Fruit fly (Drosophila melanogaster) whole organism, embryonic: ENCODE results near the gene Vinc.

Experiments
- ATbp ChIP-seq: fragments of 200-800 bp; sonication (Bioruptor generic); optimal IDR thresholded peaks from 2 replicates; lab custom pipeline; 2017; ENCODE audit warnings: missing biosample characterization, mild to moderate bottlenecking, missing genetic modification characterization, missing genetic modification reagents
- Abd-B ChIP-seq: fragments of 200-800 bp; sonication (Bioruptor generic); optimal IDR thresholded peaks from 2 replicates; lab custom pipeline; 2018; ENCODE audit warnings: missing biosample characterization, mild to moderate bottlenecking, missing genetic modification characterization, moderate library complexity
- Blimp-1 ChIP-seq: fragments of 200-800 bp; sonication (Bioruptor generic); optimal IDR thresholded peaks from 3 replicates; lab custom pipeline; 2018; ENCODE audit warnings: missing biosample characterization, missing genetic modification characterization, mild to moderate bottlenecking, moderate library complexity, missing genetic modification reagents
- Bteb2 ChIP-seq: fragments of 200-800 bp; sonication (Bioruptor generic); optimal IDR thresholded peaks from 2 replicates; lab custom pipeline; 2016; ENCODE audit warnings: missing biosample characterization, missing genetic modification characterization
- CG10654 ChIP-seq: fragments of 200-800 bp; sonication (Bioruptor generic); optimal IDR thresholded peaks from 2 replicates; lab custom pipeline; 2016; ENCODE audit warnings: missing biosample characterization, missing genetic modification characterization
- CG10959 ChIP-seq: fragments of 200-800 bp; sonication (Bioruptor generic); IDR thresholded peaks from 2 replicates; pipeline ENCODE4 v1.3.6; 2022; ENCODE audit warnings: missing biosample characterization, missing genetic modification characterization
- CG10979 ChIP-seq: fragments of 200-800 bp; sonication (Bioruptor generic); optimal IDR thresholded peaks from 2 replicates; lab custom pipeline; 2018; ENCODE audit warnings: missing biosample characterization, mild to moderate bottlenecking, missing genetic modification characterization, moderate library complexity
- CG12071 ChIP-seq: fragments of 200-800 bp; sonication (Bioruptor generic); optimal IDR thresholded peaks from 3 replicates; lab custom pipeline; 2018; ENCODE audit warnings: missing biosample characterization, mild to moderate bottlenecking, missing genetic modification characterization
- CG12391 ChIP-seq: fragments of 200-800 bp; sonication (Bioruptor generic); optimal IDR thresholded peaks from 3 replicates; lab custom pipeline; 2018; ENCODE audit warnings: missing biosample characterization, mild to moderate bottlenecking, missing genetic modification characterization, moderate library complexity
- CG17186 ChIP-seq: fragments of 200-800 bp; sonication (Bioruptor generic); optimal IDR thresholded peaks from 3 replicates; lab custom pipeline; 2017; ENCODE audit warnings: missing biosample characterization, missing genetic modification reagents, missing genetic modification characterization
- CG17912 ChIP-seq: fragments of 200-800 bp; sonication (Bioruptor generic); optimal IDR thresholded peaks from 2 replicates; lab custom pipeline; 2018; ENCODE audit warnings: missing biosample characterization, mild to moderate bottlenecking, missing genetic modification characterization
- CG2678 ChIP-seq: fragments of 200-800 bp; sonication (Bioruptor generic); optimal IDR thresholded peaks from 3 replicates; lab custom pipeline; 2019; ENCODE audit warnings: missing biosample characterization, mild to moderate bottlenecking, missing genetic modification characterization, moderate library complexity
- CG2712 ChIP-seq: fragments of 200-800 bp; optimal IDR thresholded peaks from 3 replicates; lab custom pipeline; 2019; ENCODE audit warnings: missing biosample characterization, mild to moderate bottlenecking, missing genetic modification characterization, moderate library complexity
- CG3995 ChIP-seq: fragments of 200-800 bp; sonication (Bioruptor generic); optimal IDR thresholded peaks from 3 replicates; lab custom pipeline; 2016; ENCODE audit warnings: missing biosample characterization, missing genetic modification characterization
- CG7987 ChIP-seq: fragments of 200-800 bp; sonication (Bioruptor generic); optimal IDR thresholded peaks from 2 replicates; lab custom pipeline; 2018; ENCODE audit warnings: missing biosample characterization, mild to moderate bottlenecking, missing genetic modification characterization, moderate library complexity
- CG8765 ChIP-seq: fragments of 200-800 bp; sonication (Bioruptor generic); IDR thresholded peaks from 2 replicates; pipeline ENCODE4 v1.3.6; 2022; ENCODE audit warnings: missing biosample characterization, missing genetic modification characterization
- CG9609 ChIP-seq: fragments of 200-800 bp; sonication (Bioruptor generic); optimal IDR thresholded peaks from 3 replicates; lab custom pipeline; 2016; ENCODE audit warnings: missing biosample characterization, missing genetic modification characterization
- CHES-1-like ChIP-seq: fragments of 200-800 bp; sonication (Bioruptor generic); optimal IDR thresholded peaks from 2 replicates; lab custom pipeline; 2016; ENCODE audit warnings: missing biosample characterization, missing genetic modification characterization
- CTCF ChIP-seq: fragments of 200-800 bp; sonication (Bioruptor generic); optimal IDR thresholded peaks from 2 replicates; lab custom pipeline; 2017; ENCODE audit warnings: missing biosample characterization, mild to moderate bottlenecking, missing genetic modification characterization, moderate library complexity
- CoRest ChIP-seq: fragments of 200-800 bp; sonication (Bioruptor generic); optimal IDR thresholded peaks from 3 replicates; lab custom pipeline; 2018; ENCODE audit warnings: missing biosample characterization, mild to moderate bottlenecking, missing genetic modification characterization, moderate library complexity
- CrebB ChIP-seq: fragments of 200-800 bp; sonication (Bioruptor generic); optimal IDR thresholded peaks from 3 replicates; lab custom pipeline; 2018; ENCODE audit warnings: missing biosample characterization, mild to moderate bottlenecking, missing genetic modification characterization
- D19B ChIP-seq: fragments of 200-800 bp; sonication (Bioruptor generic); optimal IDR thresholded peaks from 2 replicates; lab custom pipeline; 2017; ENCODE audit warnings: missing biosample characterization, mild to moderate bottlenecking, missing genetic modification characterization
- Dll ChIP-seq: fragments of 200-800 bp; sonication (Bioruptor generic); IDR thresholded peaks from 4 replicates; pipeline ENCODE4 v1.3.6; 2022; ENCODE audit warnings: missing biosample characterization, missing genetic modification characterization; ENCODE audit not compliant: partially characterized antibody
- ERR ChIP-seq: fragments of 200-800 bp; sonication (Bioruptor generic); optimal IDR thresholded peaks from 2 replicates; lab custom pipeline; 2016; ENCODE audit warnings: missing biosample characterization, missing genetic modification characterization
- Fer3 ChIP-seq: fragments of 200-800 bp; sonication (Bioruptor generic); optimal IDR thresholded peaks from 2 replicates; lab custom pipeline; 2018; ENCODE audit warnings: missing biosample characterization, mild to moderate bottlenecking, missing genetic modification characterization, moderate library complexity
- GATAe ChIP-seq: fragments of 200-800 bp; sonication (Bioruptor generic); conservative IDR thresholded peaks from 2 replicates; pipeline ENCODE4 v1.3.6; 2022; ENCODE audit warnings: missing biosample characterization, missing genetic modification characterization
- Gug ChIP-seq: fragments of 200-800 bp; sonication (Bioruptor generic); IDR thresholded peaks from 4 replicates; pipeline ENCODE4 v1.3.6; 2022; ENCODE audit warnings: missing biosample characterization, missing genetic modification characterization
- Jarid2 ChIP-seq: fragments of 200-800 bp; sonication (Bioruptor generic); optimal IDR thresholded peaks from 3 replicates; lab custom pipeline; 2017; ENCODE audit warnings: mild to moderate bottlenecking, missing biosample characterization, missing genetic modification reagents, missing genetic modification characterization
- Nf-YA ChIP-seq: fragments of 200-800 bp; sonication (Bioruptor generic); IDR thresholded peaks from 2 replicates; pipeline ENCODE4 v1.3.6; 2022; ENCODE audit warnings: missing biosample characterization, missing genetic modification characterization
- Oaz ChIP-seq: fragments of 200-800 bp; sonication (Bioruptor generic); IDR thresholded peaks from 2 replicates; pipeline ENCODE4 v1.3.6; 2022; ENCODE audit warnings: missing biosample characterization, missing genetic modification characterization
- Ptx1 ChIP-seq: fragments of 200-800 bp; sonication (Bioruptor generic); IDR thresholded peaks from 2 replicates; pipeline ENCODE4 v1.3.6; 2022; ENCODE audit warnings: missing biosample characterization, missing genetic modification characterization
- Six4 ChIP-seq: fragments of 200-800 bp; sonication (Bioruptor generic); optimal IDR thresholded peaks from 2 replicates; lab custom pipeline; 2016; ENCODE audit warnings: missing biosample characterization, missing genetic modification characterization
- Sox102F ChIP-seq: fragments of 200-800 bp; sonication (Bioruptor generic); optimal IDR thresholded peaks from 2 replicates; lab custom pipeline; 2018; ENCODE audit warnings: missing biosample characterization, mild to moderate bottlenecking, missing genetic modification characterization, moderate library complexity
- Tbp ChIP-seq: fragments of >200 bp; optimal IDR thresholded peaks from 2 replicates; lab custom pipeline; 2018; ENCODE audit warnings: missing biosample characterization, missing genetic modification characterization
- Xrp1 ChIP-seq: fragments of 200-800 bp; sonication (Bioruptor generic); IDR thresholded peaks from 2 replicates; pipeline ENCODE4 v1.3.6; 2022; ENCODE audit warnings: missing biosample characterization, missing genetic modification characterization
- amos ChIP-seq: fragments of 200-800 bp; sonication (Bioruptor generic); IDR thresholded peaks from 2 replicates; pipeline ENCODE4 v1.3.6; 2022; ENCODE audit warnings: missing biosample characterization, missing genetic modification characterization; ENCODE audit not compliant: partially characterized antibody
- bowl ChIP-seq: fragments of 200-800 bp; sonication (Bioruptor generic); IDR thresholded peaks from 2 replicates; pipeline ENCODE4 v1.3.6; 2022; ENCODE audit warnings: missing biosample characterization, missing genetic modification characterization
- cad ChIP-seq: fragments of >200 bp; optimal IDR thresholded peaks from 2 replicates; lab custom pipeline; 2017; ENCODE audit warnings: missing biosample characterization, missing genetic modification characterization
- cwo ChIP-seq: fragments of 200-800 bp; sonication (Bioruptor generic); optimal IDR thresholded peaks from 3 replicates; lab custom pipeline; 2017; ENCODE audit warnings: missing biosample characterization, missing genetic modification characterization, mild to moderate bottlenecking, moderate library complexity, missing genetic modification reagents
- dmrt99B ChIP-seq: fragments of 200-800 bp; sonication (Bioruptor generic); optimal IDR thresholded peaks from 2 replicates; lab custom pipeline; 2018; ENCODE audit warnings: missing biosample characterization, mild to moderate bottlenecking, missing genetic modification characterization, moderate library complexity
- emc ChIP-seq: fragments of 200-800 bp; sonication (Bioruptor generic); optimal IDR thresholded peaks from 2 replicates; lab custom pipeline; 2016; ENCODE audit warnings: missing biosample characterization, missing genetic modification characterization
- eyg ChIP-seq: fragments of 200-800 bp; sonication (Bioruptor generic); optimal IDR thresholded peaks from 3 replicates; lab custom pipeline; 2016; ENCODE audit warnings: missing biosample characterization, missing genetic modification characterization
- lilli ChIP-seq: fragments of 200-800 bp; sonication (Bioruptor generic); optimal IDR thresholded peaks from 3 replicates; lab custom pipeline; 2016; ENCODE audit warnings: missing biosample characterization, missing genetic modification characterization
- psq ChIP-seq: fragments of 200-800 bp; sonication (Bioruptor generic); optimal IDR thresholded peaks from 2 replicates; lab custom pipeline; 2017; ENCODE audit warnings: missing biosample characterization, missing genetic modification characterization
- ranshi ChIP-seq: fragments of 200-800 bp; sonication (Bioruptor generic); IDR thresholded peaks from 2 replicates; pipeline ENCODE4 v1.3.6; 2022; ENCODE audit warnings: missing biosample characterization, missing genetic modification characterization
- ro ChIP-seq: fragments of 200-800 bp; sonication (Bioruptor generic); IDR thresholded peaks from 2 replicates; pipeline ENCODE4 v1.3.6; 2022; ENCODE audit warnings: missing biosample characterization, missing genetic modification characterization
- salm ChIP-seq: fragments of 200-800 bp; sonication (Bioruptor generic); optimal IDR thresholded peaks from 2 replicates; lab custom pipeline; 2018; ENCODE audit warnings: missing biosample characterization, mild to moderate bottlenecking, missing genetic modification characterization
- sens ChIP-seq: fragments of 200-800 bp; sonication (Bioruptor generic); peaks from one replicate; lab custom pipeline; 2016; ENCODE audit warnings: missing biosample characterization, missing genetic modification characterization
- sqz ChIP-seq: fragments of 200-800 bp; sonication (Bioruptor generic); optimal IDR thresholded peaks from 3 replicates; lab custom pipeline; 2018; ENCODE audit warnings: missing biosample characterization, mild to moderate bottlenecking, missing genetic modification characterization
- vfl ChIP-seq: fragments of 200-800 bp; sonication (Bioruptor generic); optimal IDR thresholded peaks from 2 replicates; lab custom pipeline; 2016; ENCODE audit warnings: missing biosample characterization, missing genetic modification characterization
- wdn ChIP-seq: fragments of 200-800 bp; sonication (Bioruptor generic); IDR thresholded peaks from 2 replicates; pipeline ENCODE4 v1.3.6; 2022; ENCODE audit warnings: missing biosample characterization, missing genetic modification characterization
- yki ChIP-seq: fragments of >200 bp; optimal IDR thresholded peaks from 3 replicates; lab custom pipeline; 2018
- z ChIP-seq: fragments of 200-800 bp; sonication (Bioruptor generic); IDR thresholded peaks from 3 replicates; pipeline ENCODE4 v1.3.6; 2022; ENCODE audit warnings: missing biosample characterization, missing genetic modification characterization

Gene Vinc

dm6 chrX:2262511-2262910 lies 40.1 kb upstream of the Vinc start, which contains the start of the genes temp and CG3071 (continued):
- TF ChIP-seq yki (no peak), salm (no peak), ERR (peak; percentile 40), D19B (GFP tag; lab: Kevin White, UChicago) (peak; percentile 38), Blimp-1 (no peak), Ptx1 (GFP tag; lab: Robert Waterston, UW) (peak; percentile 70), Fer3 (tag; lab: Kevin White, UChicago) (peak; percentile 21), amos (GFP tag; lab: Robert Waterston, UW) (no peak), wdn (GFP tag; lab: Robert Waterston, UW) (no peak), dmrt99B (tag; lab: Kevin White, UChicago) (no peak), Oaz (GFP tag; lab: Robert Waterston, UW) (no peak), eyg (GFP tag; lab: Kevin White, UChicago) (no peak), Nf-YA (GFP tag; lab: Robert Waterston, UW) (no peak), cad (GFP tag; lab: Kevin White, UChicago) (no peak), z (GFP tag; lab: Robert Waterston, UW) (no peak), Tbp (GFP tag; lab: Kevin White, UChicago) (peak; percentile 96), Dll (GFP tag; lab: Robert Waterston, UW) (no peak), Bteb2 (peak; percentile 21), CrebB (no peak), CG9609 (GFP tag; lab: Kevin White, UChicago) (peak; percentile 58), bowl (GFP tag; lab: Robert Waterston, UW) (no peak), CG17186 (GFP tag; lab: Kevin White, UChicago) (peak; percentile 64), vfl (GFP tag; lab: Kevin White, UChicago) (peak; percentile 54), CG2678 (tag; lab: Kevin White, UChicago) (peak; percentile 77), CHES-1-like (GFP tag; lab: Kevin White, UChicago) (peak; percentile 46), CoRest (tag; lab: Kevin White, UChicago) (peak; percentile 83), Abd-B (GFP tag; lab: Kevin White, UChicago) (peak; percentile 73), CG2712 (tag; lab: Kevin White, UChicago) (peak; percentile 72), sqz (GFP tag; lab: Kevin White, UChicago) (peak; percentile 37), ro (no peak), CG10959 (GFP tag; lab: Robert Waterston, UW) (no peak), Jarid2 (GFP tag; lab: Kevin White, UChicago) (no peak), cwo (peak; percentile 72), CG8765 (GFP tag; lab: Robert Waterston, UW) (no peak), CG12391 (tag; lab: Kevin White, UChicago) (peak; percentile 81), CG10654 (GFP tag; lab: Kevin White, UChicago) (peak; percentile 9), CG7987 (GFP tag; lab: Kevin White, UChicago) (no peak), Gug (peak; percentile 54; the same call in 2 of the 4 replicates), CG3995 (GFP tag; lab: Kevin White, UChicago) (peak; percentile 9), sens (GFP tag; lab: Kevin White, UChicago) (peak; percentile 95), CG10979 (tag; lab: Kevin White, UChicago) (peak; percentile 55), psq (GFP tag; lab: Kevin White, UChicago) (peak; percentile 10), ranshi (GFP tag; lab: Robert Waterston, UW) (no peak), CG17912 (GFP tag; lab: Kevin White, UChicago) (no peak), lilli (GFP tag; lab: Kevin White, UChicago) (peak; percentile 70), GATAe (GFP tag; lab: Robert Waterston, UW) (no peak), ATbp (GFP tag; lab: Kevin White, UChicago) (no peak), CG12071 (GFP tag; lab: Kevin White, UChicago) (no peak), Six4 (GFP tag; lab: Kevin White, UChicago) (no peak), Sox102F (GFP tag; lab: Kevin White, UChicago) (no peak), Xrp1 (GFP tag; lab: Robert Waterston, UW) (peak; percentile 52; the same call in 1 of the 2 replicates), emc (GFP tag; lab: Kevin White, UChicago) (no peak), CTCF (GFP tag; lab: Kevin White, UChicago) (no peak)
